Worm (Caenorhabditis elegans) whole organism, L1 larva: Measurements from ENCODE around the gene fbxa-4.

Experiments
- blmp-1 ChIP-seq: fragments of 150-350 bp; optimal IDR thresholded peaks from 2 replicates; lab custom pipeline; 2014; ENCODE audit warnings: missing biosample characterization, missing genetic modification characterization
- ceh-82 ChIP-seq, 3 experiments: fragments of 150-350 bp in 1 of 3; sonication (generic microtip) in 2 of 3; optimal IDR thresholded peaks; 2 replicates each; lab custom pipeline; 2014 to 2017; ENCODE audit warnings: missing biosample characterization in 3 of 3, missing genetic modification characterization in 3 of 3
- dsc-1 ChIP-seq: sonication (generic microtip); optimal IDR thresholded peaks from 2 replicates; lab custom pipeline; 2016; ENCODE audit warnings: mild to moderate bottlenecking, missing genetic modification characterization, missing compliant biosample characterization
- efl-1 ChIP-seq, 4 experiments: fragments of 150-350 bp; optimal IDR thresholded peaks in 3 of 4; peaks in 1 of 4; 1 replicate in 1 of 4; 2 replicates in 3 of 4; lab custom pipeline; 2014; ENCODE audit warnings: missing biosample characterization in 2 of 4, missing genetic modification characterization in 2 of 4, missing genetic modification reagents in 2 of 4
- elt-3 ChIP-seq, 6 experiments: fragments of 150-350 bp in 1 of 6; sonication (generic microtip); optimal IDR thresholded peaks; 2 replicates each; lab custom pipeline; 2017 to 2018; ENCODE audit warnings: missing biosample characterization in 6 of 6, missing genetic modification characterization in 6 of 6, inconsistent platforms in 1 of 6
- hlh-17 ChIP-seq: fragments of 200-800 bp; sonication (Bioruptor generic); optimal IDR thresholded peaks from 2 replicates; lab custom pipeline; 2018; ENCODE audit warnings: missing genetic modification characterization, mild to moderate bottlenecking, missing compliant biosample characterization, moderate library complexity, borderline replicate concordance
- irx-1 ChIP-seq: sonication (generic microtip); optimal IDR thresholded peaks from 2 replicates; lab custom pipeline; 2016; ENCODE audit warnings: missing genetic modification characterization, missing compliant biosample characterization
- isw-1 ChIP-seq: fragments of 200-800 bp; sonication (Bioruptor generic); IDR thresholded peaks from 2 replicates; pipeline ENCODE4 v1.3.6; 2022; ENCODE audit warnings: missing genetic modification characterization, missing compliant biosample characterization
- nhr-28 ChIP-seq: fragments of 150-350 bp; optimal IDR thresholded peaks from 2 replicates; lab custom pipeline; 2014; ENCODE audit warnings: missing biosample characterization, missing genetic modification characterization
- nhr-85 ChIP-seq: sonication (generic microtip); peaks from one replicate; lab custom pipeline; 2016; ENCODE audit warnings: missing genetic modification characterization, inconsistent platforms, missing compliant biosample characterization
- pqm-1 ChIP-seq: sonication (generic microtip); optimal IDR thresholded peaks from 3 replicates; lab custom pipeline; 2017; ENCODE audit warnings: missing biosample characterization, missing genetic modification characterization
- zag-1 ChIP-seq: fragments of 150-350 bp; optimal IDR thresholded peaks from 2 replicates; lab custom pipeline; 2014; ENCODE audit warnings: missing biosample characterization, missing genetic modification characterization

DNA sequence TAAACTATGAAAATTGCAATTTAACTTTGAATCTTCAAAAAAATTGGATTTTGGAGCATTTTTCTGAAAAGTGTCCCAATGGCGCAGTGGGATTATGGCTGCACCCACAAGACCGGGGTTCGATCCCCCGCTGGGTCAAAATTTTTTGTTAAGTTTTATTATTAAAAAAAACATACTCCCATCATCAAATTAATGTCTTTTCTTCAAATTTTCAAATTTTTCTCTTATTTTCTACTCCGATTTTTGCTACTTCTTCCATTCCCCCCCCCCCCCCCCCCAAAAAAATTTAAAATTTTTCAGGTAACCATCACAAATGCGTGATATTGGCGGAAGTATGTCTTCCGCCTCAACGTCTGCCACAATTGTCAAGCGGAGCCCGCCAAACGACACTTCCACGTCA is 27.6 kb upstream of the fbxa-4 start, which contains the start of gene vab-19:
- TF ChIP-seq efl-1 (optimal IDR thresholded peaks at IDR 0.05; lab: Kevin White, UChicago) (no peak), efl-1 (GFP tag; optimal IDR thresholded peaks at IDR 0.05 in 1 of 2; lab: Kevin White, UChicago) (no peak), nhr-85 (no peak), irx-1 (tag; lab: Kevin White, UChicago) (no peak), elt-3 (tag; optimal IDR thresholded peaks at IDR 0.05; lab: Kevin White, UChicago) (no peak), nhr-28 (tag; lab: Kevin White, UChicago) (no peak), hlh-17 (GFP tag; lab: Kevin White, UChicago) (no peak), isw-1 (GFP tag; lab: Robert Waterston, UW) (no peak), pqm-1 (tag; lab: Kevin White, UChicago) (no peak), ceh-82 (tag; optimal IDR thresholded peaks at IDR 0.05; lab: Kevin White, UChicago) (no peak), blmp-1 (tag; lab: Kevin White, UChicago) (no peak), dsc-1 (tag; lab: Kevin White, UChicago) (no peak), zag-1 (tag; lab: Kevin White, UChicago) (no peak)
